1 fruit fly cellular context compared by ENCODE assay signal in genomic region chrX:2041981-2042847, dm6.
TF ChIP-seq lines count a peak whose summit lies in the region.

Actn (minus strand) TSS chrX:2042311.
usp (minus strand) TSS chrX:2042311.

TF ChIP-seq in whole organism, embryonic, 481 proteins besides CTCF, POLR2A, EP300 and RAD21 (continued from another document and continues in another):
- no peak for TF ChIP-seq Myb (GFP tag; optimal IDR thresholded peaks at IDR 0.05; lab: Kevin White, UChicago)
- no peak for TF ChIP-seq CG2199 (GFP tag; IDR thresholded peaks at IDR 0.05; lab: Robert Waterston, UW)
- 0 out of 2 replicates have a peak, but pooled peaks have one; percentile 17 for TF ChIP-seq Scr (GFP tag; IDR thresholded peaks at IDR 0.05; lab: Robert Waterston, UW; ENCODE audit: partially characterized antibody)
- no peak for TF ChIP-seq disco-r (GFP tag; optimal IDR thresholded peaks at IDR 0.05; lab: Kevin White, UChicago)
- no peak for TF ChIP-seq nerfin-2 (GFP tag; IDR thresholded peaks at IDR 0.05; lab: Robert Waterston, UW; ENCODE audit: partially characterized antibody)
- TF ChIP-seq bab2 (GFP tag; optimal IDR thresholded peaks at IDR 0.05; lab: Kevin White, UChicago), result no peak
- peak; percentile 10; the same call in 1 of the 2 replicates for TF ChIP-seq amos (GFP tag; IDR thresholded peaks at IDR 0.05; lab: Robert Waterston, UW; ENCODE audit: partially characterized antibody)
- TF ChIP-seq CG18262 (tag; optimal IDR thresholded peaks at IDR 0.05; lab: Kevin White, UChicago), result peak; percentile 33
- peak; percentile 18 for TF ChIP-seq CG12155 (GFP tag; optimal IDR thresholded peaks at IDR 0.05; lab: Kevin White, UChicago)
- no peak for TF ChIP-seq CG10431 (GFP tag; optimal IDR thresholded peaks at IDR 0.05; lab: Kevin White, UChicago)
- TF ChIP-seq CG10959 (GFP tag; IDR thresholded peaks at IDR 0.05; lab: Robert Waterston, UW), result no peak
- no peak for TF ChIP-seq luna (GFP tag; optimal IDR thresholded peaks at IDR 0.05; lab: Kevin White, UChicago)
- no peak for TF ChIP-seq CG16815 (GFP tag; optimal IDR thresholded peaks at IDR 0.05; lab: Kevin White, UChicago)
- TF ChIP-seq zen2 (GFP tag; IDR thresholded peaks at IDR 0.05; lab: Robert Waterston, UW; ENCODE audit: partially characterized antibody), result no peak
- no peak for TF ChIP-seq tup (GFP tag; optimal IDR thresholded peaks at IDR 0.05; lab: Kevin White, UChicago)
- TF ChIP-seq CG12219 (GFP tag; optimal IDR thresholded peaks at IDR 0.05; lab: Kevin White, UChicago), result no peak
- no peak for TF ChIP-seq CG8388 (GFP tag; optimal IDR thresholded peaks at IDR 0.05; lab: Kevin White, UChicago)
- peak; percentile 2 for TF ChIP-seq Chrac-16 (GFP tag; optimal IDR thresholded peaks at IDR 0.05; lab: Kevin White, UChicago)
- peak; percentile 12 for TF ChIP-seq lbe (GFP tag; optimal IDR thresholded peaks at IDR 0.05; lab: Kevin White, UChicago)
- no peak for TF ChIP-seq CG5245 (GFP tag; optimal IDR thresholded peaks at IDR 0.05; lab: Kevin White, UChicago)
- no peak for TF ChIP-seq Mrtf (GFP tag; IDR thresholded peaks at IDR 0.05; lab: Robert Waterston, UW)
- no peak for TF ChIP-seq Trl (optimal IDR thresholded peaks at IDR 0.05; lab: Kevin White, UChicago)
- no peak for TF ChIP-seq Trl (GFP tag; optimal IDR thresholded peaks at IDR 0.05; lab: Kevin White, UChicago)
- TF ChIP-seq CG17612 (GFP tag; IDR thresholded peaks at IDR 0.05; lab: Robert Waterston, UW), result no peak
- TF ChIP-seq CG13775 (GFP tag; optimal IDR thresholded peaks at IDR 0.05; lab: Kevin White, UChicago), result no peak
- TF ChIP-seq peb (GFP tag; IDR thresholded peaks at IDR 0.05; lab: Robert Waterston, UW), result no peak
- 0 out of 2 replicates have a peak, but pooled peaks have one; percentile 10 for TF ChIP-seq HLH3B (GFP tag; IDR thresholded peaks at IDR 0.05; lab: Robert Waterston, UW)
- TF ChIP-seq TFAM (GFP tag; optimal IDR thresholded peaks at IDR 0.05; lab: Kevin White, UChicago), result no peak
- no peak for TF ChIP-seq fd96Cb (tag; optimal IDR thresholded peaks at IDR 0.05; lab: Kevin White, UChicago)
- no peak for TF ChIP-seq CG6683 (GFP tag; optimal IDR thresholded peaks at IDR 0.05; lab: Kevin White, UChicago)
- no peak for TF ChIP-seq Sin3A (optimal IDR thresholded peaks at IDR 0.05; lab: Kevin White, UChicago)
- TF ChIP-seq Ada2b (GFP tag; IDR thresholded peaks at IDR 0.05; lab: Robert Waterston, UW), result 0 out of 2 replicates have a peak, but pooled peaks have one; percentile 9
- TF ChIP-seq CG12071 (GFP tag; optimal IDR thresholded peaks at IDR 0.05; lab: Kevin White, UChicago), result no peak
- no peak for TF ChIP-seq Spps (tag; optimal IDR thresholded peaks at IDR 0.05; lab: Kevin White, UChicago)
- TF ChIP-seq NfI (GFP tag; optimal IDR thresholded peaks at IDR 0.05; lab: Kevin White, UChicago), result no peak
- no peak for TF ChIP-seq gcm2 (GFP tag; optimal IDR thresholded peaks at IDR 0.05; lab: Kevin White, UChicago)
- no peak; the same call in 2 of the 3 replicates for TF ChIP-seq CG34224 (GFP tag; IDR thresholded peaks at IDR 0.05; lab: Robert Waterston, UW; ENCODE audit: partially characterized antibody)
- TF ChIP-seq Poxn (GFP tag; IDR thresholded peaks at IDR 0.05; lab: Robert Waterston, UW), result no peak
- TF ChIP-seq ewg (GFP tag; optimal IDR thresholded peaks at IDR 0.05; lab: Kevin White, UChicago), result peak; percentile 3
- TF ChIP-seq CG11247 (GFP tag; IDR thresholded peaks at IDR 0.05; lab: Robert Waterston, UW), result no peak
- no peak for TF ChIP-seq ato (GFP tag; IDR thresholded peaks at IDR 0.05; lab: Robert Waterston, UW; ENCODE audit: partially characterized antibody)
- TF ChIP-seq sd (tag; optimal IDR thresholded peaks at IDR 0.05; lab: Kevin White, UChicago), result no peak
- no peak for TF ChIP-seq ftz-f1 (GFP tag; optimal IDR thresholded peaks at IDR 0.05; lab: Kevin White, UChicago)
- TF ChIP-seq CG17912 (GFP tag; optimal IDR thresholded peaks at IDR 0.05; lab: Kevin White, UChicago), result no peak
- peak; percentile 18 for TF ChIP-seq CG33213 (GFP tag; optimal IDR thresholded peaks at IDR 0.05; lab: Kevin White, UChicago)
- TF ChIP-seq GATAe (GFP tag; conservative IDR thresholded peaks at IDR 0.05; lab: Robert Waterston, UW), result no peak
- TF ChIP-seq eyg (GFP tag; optimal IDR thresholded peaks at IDR 0.05; lab: Kevin White, UChicago), result no peak
- TF ChIP-seq CG10366 (GFP tag; IDR thresholded peaks at IDR 0.05; lab: Robert Waterston, UW), result 0 out of 2 replicates have a peak, but pooled peaks have one; percentile 17
- no peak for TF ChIP-seq aop (GFP tag; IDR thresholded peaks at IDR 0.05; lab: Robert Waterston, UW)
- no peak for TF ChIP-seq Bteb2 (GFP tag; optimal IDR thresholded peaks at IDR 0.05; lab: Kevin White, UChicago)
- peak; percentile 58 for TF ChIP-seq gsb-n (tag; optimal IDR thresholded peaks at IDR 0.05; lab: Kevin White, UChicago)
- TF ChIP-seq sr (GFP tag; IDR thresholded peaks at IDR 0.05; lab: Robert Waterston, UW), result no peak
- TF ChIP-seq cato (GFP tag; optimal IDR thresholded peaks at IDR 0.05; lab: Kevin White, UChicago; ENCODE audit: borderline replicate concordance), result no peak
- TF ChIP-seq bbx (GFP tag; IDR thresholded peaks at IDR 0.05; lab: Robert Waterston, UW; ENCODE audit: partially characterized antibody), result no peak
- TF ChIP-seq CG1792 (GFP tag; optimal IDR thresholded peaks at IDR 0.05; lab: Kevin White, UChicago), result no peak
- no peak for TF ChIP-seq schlank (tag; optimal IDR thresholded peaks at IDR 0.05; lab: Kevin White, UChicago)
- TF ChIP-seq CG10321 (GFP tag; IDR thresholded peaks at IDR 0.05; lab: Robert Waterston, UW), result no peak
- no peak for TF ChIP-seq CG7786 (GFP tag; optimal IDR thresholded peaks at IDR 0.05; lab: Kevin White, UChicago)
- no peak for TF ChIP-seq Lim3 (GFP tag; IDR thresholded peaks at IDR 0.05; lab: Robert Waterston, UW)
- TF ChIP-seq ems (GFP tag; optimal IDR thresholded peaks at IDR 0.05; lab: Kevin White, UChicago), result no peak
- no peak for TF ChIP-seq stc (GFP tag; IDR thresholded peaks at IDR 0.05; lab: Robert Waterston, UW)
- TF ChIP-seq CG13424 (tag; optimal IDR thresholded peaks at IDR 0.05; lab: Kevin White, UChicago), result peak; percentile 33
- no peak for TF ChIP-seq wor (GFP tag; IDR thresholded peaks at IDR 0.05; lab: Robert Waterston, UW)
- no peak for TF ChIP-seq CG4282 (GFP tag; optimal IDR thresholded peaks at IDR 0.05; lab: Kevin White, UChicago)
- no peak for TF ChIP-seq dimm (GFP tag; IDR thresholded peaks at IDR 0.05; lab: Robert Waterston, UW)
- TF ChIP-seq Atf3 (GFP tag; optimal IDR thresholded peaks at IDR 0.05; lab: Kevin White, UChicago), result no peak
- peak; percentile 49 for TF ChIP-seq pzg (GFP tag; optimal IDR thresholded peaks at IDR 0.05; lab: Kevin White, UChicago)
- no peak for TF ChIP-seq dan (GFP tag; IDR thresholded peaks at IDR 0.05; lab: Robert Waterston, UW)
- TF ChIP-seq sob (GFP tag; IDR thresholded peaks at IDR 0.05; lab: Robert Waterston, UW), result peak; percentile 22; the same call in 1 of the 2 replicates
- no peak for TF ChIP-seq crc (GFP tag; optimal IDR thresholded peaks at IDR 0.05; lab: Kevin White, UChicago)
- no peak for TF ChIP-seq pho (GFP tag; optimal IDR thresholded peaks at IDR 0.05; lab: Kevin White, UChicago)
- TF ChIP-seq CG12299 (tag; optimal IDR thresholded peaks at IDR 0.05; lab: Kevin White, UChicago), result no peak
- TF ChIP-seq CG4424 (GFP tag; optimal IDR thresholded peaks at IDR 0.05; lab: Kevin White, UChicago), result peak; percentile 45
- TF ChIP-seq hth (optimal IDR thresholded peaks at IDR 0.05; lab: Kevin White, UChicago), result no peak
- no peak for TF ChIP-seq Max (GFP tag; optimal IDR thresholded peaks at IDR 0.05; lab: Kevin White, UChicago)
- TF ChIP-seq CG31388 (GFP tag; optimal IDR thresholded peaks at IDR 0.05; lab: Kevin White, UChicago), result no peak
- TF ChIP-seq Dad (GFP tag; optimal IDR thresholded peaks at IDR 0.05; lab: Kevin White, UChicago), result no peak
- peak; percentile 94 for TF ChIP-seq rib (GFP tag; IDR thresholded peaks at IDR 0.05; lab: Robert Waterston, UW)
- no peak for TF ChIP-seq H2.0 (GFP tag; IDR thresholded peaks at IDR 0.05; lab: Robert Waterston, UW)
- TF ChIP-seq tap (tag; optimal IDR thresholded peaks at IDR 0.05; lab: Kevin White, UChicago), result no peak
- TF ChIP-seq D (optimal IDR thresholded peaks at IDR 0.05; lab: Kevin White, UChicago), result no peak
- TF ChIP-seq D (GFP tag; optimal IDR thresholded peaks at IDR 0.05; lab: Kevin White, UChicago), result peak; percentile 43
- TF ChIP-seq Dfd (GFP tag; optimal IDR thresholded peaks at IDR 0.05; lab: Kevin White, UChicago), result peak in 1 of 2 experiments; percentile 48
- TF ChIP-seq Bgb (GFP tag; IDR thresholded peaks at IDR 0.05; lab: Robert Waterston, UW; ENCODE audit: partially characterized antibody), result no peak; the same call in 1 of the 2 replicates
- no peak for TF ChIP-seq chif (GFP tag; optimal IDR thresholded peaks at IDR 0.05; lab: Kevin White, UChicago)
- TF ChIP-seq CG3995 (GFP tag; optimal IDR thresholded peaks at IDR 0.05; lab: Kevin White, UChicago), result peak; percentile 39
- TF ChIP-seq scrt (GFP tag; optimal IDR thresholded peaks at IDR 0.05; lab: Kevin White, UChicago), result no peak
- TF ChIP-seq Drgx (GFP tag; IDR thresholded peaks at IDR 0.05; lab: Robert Waterston, UW), result peak; percentile 49
- peak; percentile 42 for TF ChIP-seq CoRest (tag; optimal IDR thresholded peaks at IDR 0.05; lab: Kevin White, UChicago)
- no peak for TF ChIP-seq CG3847 (GFP tag; IDR thresholded peaks at IDR 0.05; lab: Robert Waterston, UW)
- peak; percentile 59 for TF ChIP-seq gem (tag; optimal IDR thresholded peaks at IDR 0.05; lab: Kevin White, UChicago)
- no peak for TF ChIP-seq p53 (GFP tag; optimal IDR thresholded peaks at IDR 0.05; lab: Kevin White, UChicago)
- peak; percentile 31 for TF ChIP-seq bcd (GFP tag; optimal IDR thresholded peaks at IDR 0.05; lab: Kevin White, UChicago)
- TF ChIP-seq CG13296 (GFP tag; optimal IDR thresholded peaks at IDR 0.05; lab: Kevin White, UChicago), result no peak
- TF ChIP-seq CG7357 (GFP tag; IDR thresholded peaks at IDR 0.05; lab: Robert Waterston, UW), result peak; percentile 89
- TF ChIP-seq ttk (GFP tag; IDR thresholded peaks at IDR 0.05; lab: Robert Waterston, UW), result no peak
- TF ChIP-seq Gsc (GFP tag; IDR thresholded peaks at IDR 0.05; lab: Robert Waterston, UW), result no peak
- peak; percentile 83 for TF ChIP-seq CG17802 (tag; optimal IDR thresholded peaks at IDR 0.05; lab: Kevin White, UChicago)
- no peak for TF ChIP-seq Taf1 (GFP tag; IDR thresholded peaks at IDR 0.05; lab: Robert Waterston, UW)
- TF ChIP-seq gfzf (GFP tag; optimal IDR thresholded peaks at IDR 0.05; lab: Kevin White, UChicago), result peak; percentile 10
- no peak for TF ChIP-seq CG8478 (optimal IDR thresholded peaks at IDR 0.05; lab: Kevin White, UChicago)
- no peak for TF ChIP-seq CG11398 (GFP tag; optimal IDR thresholded peaks at IDR 0.05; lab: Kevin White, UChicago)
- TF ChIP-seq Ets65A (GFP tag; lab: Kevin White, UChicago), result no peak
- no peak for TF ChIP-seq Nf-YA (GFP tag; IDR thresholded peaks at IDR 0.05; lab: Robert Waterston, UW)
- no peak for TF ChIP-seq h (optimal IDR thresholded peaks at IDR 0.05; lab: Kevin White, UChicago)
- TF ChIP-seq ci (GFP tag; IDR thresholded peaks at IDR 0.05; lab: Robert Waterston, UW), result peak; percentile 43; the same call in 1 of the 3 replicates
- no peak for TF ChIP-seq CG14667 (GFP tag; IDR thresholded peaks at IDR 0.05; lab: Robert Waterston, UW)
- TF ChIP-seq CG11723 (GFP tag; optimal IDR thresholded peaks at IDR 0.05; lab: Kevin White, UChicago), result no peak
- no peak for TF ChIP-seq CG4617 (GFP tag; optimal IDR thresholded peaks at IDR 0.05; lab: Kevin White, UChicago; ENCODE audit: borderline replicate concordance)
- no peak for TF ChIP-seq slou (GFP tag; optimal IDR thresholded peaks at IDR 0.05; lab: Kevin White, UChicago)
- no peak for TF ChIP-seq CHES-1-like (GFP tag; optimal IDR thresholded peaks at IDR 0.05; lab: Kevin White, UChicago)
- no peak for TF ChIP-seq slp2 (GFP tag; optimal IDR thresholded peaks at IDR 0.05; lab: Kevin White, UChicago)
- no peak for TF ChIP-seq CG6765 (GFP tag; optimal IDR thresholded peaks at IDR 0.05; lab: Kevin White, UChicago)
- no peak for TF ChIP-seq Dbx (GFP tag; IDR thresholded peaks at IDR 0.05; lab: Robert Waterston, UW)
- TF ChIP-seq CG6254 (GFP tag; optimal IDR thresholded peaks at IDR 0.05; lab: Kevin White, UChicago), result no peak
- TF ChIP-seq CG4328 (GFP tag; optimal IDR thresholded peaks at IDR 0.05; lab: Kevin White, UChicago), result no peak
- no peak for TF ChIP-seq HLHmδ (GFP tag; optimal IDR thresholded peaks at IDR 0.05; lab: Kevin White, UChicago)
- no peak for TF ChIP-seq CG9797 (GFP tag; optimal IDR thresholded peaks at IDR 0.05; lab: Kevin White, UChicago)
- no peak for TF ChIP-seq sna (GFP tag; IDR thresholded peaks at IDR 0.05; lab: Robert Waterston, UW; ENCODE audit: partially characterized antibody)
- TF ChIP-seq Sry-δ (GFP tag; optimal IDR thresholded peaks at IDR 0.05; lab: Kevin White, UChicago), result peak; percentile 3
- no peak for TF ChIP-seq prd (optimal IDR thresholded peaks at IDR 0.05; lab: Kevin White, UChicago)
- peak; percentile 33; the same call in 1 of the 3 replicates for TF ChIP-seq prd (GFP tag; IDR thresholded peaks at IDR 0.05; lab: Robert Waterston, UW)
- TF ChIP-seq gce (GFP tag; IDR thresholded peaks at IDR 0.05; lab: Robert Waterston, UW), result no peak
- TF ChIP-seq chinmo (GFP tag; IDR thresholded peaks at IDR 0.05; lab: Robert Waterston, UW; ENCODE audit: partially characterized antibody), result no peak
- TF ChIP-seq CG31365 (tag; optimal IDR thresholded peaks at IDR 0.05; lab: Kevin White, UChicago), result no peak
- no peak for TF ChIP-seq tx (GFP tag; optimal IDR thresholded peaks at IDR 0.05; lab: Kevin White, UChicago)
- TF ChIP-seq corto (GFP tag; optimal IDR thresholded peaks at IDR 0.05; lab: Kevin White, UChicago), result no peak
- no peak for TF ChIP-seq bowl (GFP tag; IDR thresholded peaks at IDR 0.05; lab: Robert Waterston, UW)
- no peak for TF ChIP-seq Doc2 (GFP tag; IDR thresholded peaks at IDR 0.05; lab: Robert Waterston, UW)
- no peak for TF ChIP-seq Dref (GFP tag; IDR thresholded peaks at IDR 0.05; lab: Robert Waterston, UW)
- TF ChIP-seq Mes4 (GFP tag; optimal IDR thresholded peaks at IDR 0.05; lab: Kevin White, UChicago), result no peak
- no peak for TF ChIP-seq CG10462 (GFP tag; optimal IDR thresholded peaks at IDR 0.05; lab: Kevin White, UChicago)
- TF ChIP-seq grau (tag; optimal IDR thresholded peaks at IDR 0.05; lab: Kevin White, UChicago), result peak; percentile 33
- TF ChIP-seq ind (GFP tag; optimal IDR thresholded peaks at IDR 0.05; lab: Kevin White, UChicago), result peak; percentile 23
- TF ChIP-seq CG7987 (GFP tag; optimal IDR thresholded peaks at IDR 0.05; lab: Kevin White, UChicago), result no peak
- TF ChIP-seq CG17829 (tag; optimal IDR thresholded peaks at IDR 0.05; lab: Kevin White, UChicago), result peak; percentile 57
